Worm (Caenorhabditis elegans) whole organism, L3 larva: Measurements from ENCODE around the gene F41B4.2.
"Not testable (repeated sequence)": the region's sequence is repeated elsewhere in the genome, so short reads cannot be mapped to it uniquely, and the experiment has no call there.

Source experiments
- ZK546.5 ChIP-seq: sonication (generic microtip); optimal IDR thresholded peaks from 2 replicates; lab custom pipeline; 2017; ENCODE audit warnings: missing biosample characterization, missing genetic modification characterization
- aly-2 ChIP-seq: fragments of 150-350 bp; optimal IDR thresholded peaks from 2 replicates; lab custom pipeline; 2014; ENCODE audit warnings: missing biosample characterization, missing genetic modification characterization
- ama-1 ChIP-seq: fragments of 150-350 bp; optimal IDR thresholded peaks from 2 replicates; lab custom pipeline; 2018
- ceh-28 ChIP-seq: fragments of 150-350 bp; optimal IDR thresholded peaks from 2 replicates; lab custom pipeline; 2014; ENCODE audit warnings: missing biosample characterization, missing genetic modification reagents, missing genetic modification characterization
- ceh-82 ChIP-seq: fragments of 150-350 bp; optimal IDR thresholded peaks from 2 replicates; lab custom pipeline; 2014; ENCODE audit warnings: missing biosample characterization, missing genetic modification characterization
- daf-12 ChIP-seq: fragments of 150-350 bp; optimal IDR thresholded peaks from 2 replicates; lab custom pipeline; 2014; ENCODE audit warnings: missing biosample characterization, missing genetic modification reagents, missing genetic modification characterization
- egl-27 ChIP-seq: sonication (generic microtip); optimal IDR thresholded peaks from 4 replicates; lab custom pipeline; 2017; ENCODE audit warnings: missing biosample characterization, missing genetic modification reagents, missing genetic modification characterization
- egl-5 ChIP-seq: fragments of 150-350 bp; optimal IDR thresholded peaks from 2 replicates; lab custom pipeline; 2017; ENCODE audit warnings: missing biosample characterization, missing genetic modification reagents, missing genetic modification characterization, inconsistent platforms
- elt-1 ChIP-seq: fragments of 150-350 bp; optimal IDR thresholded peaks from 2 replicates; lab custom pipeline; 2014; ENCODE audit warnings: missing biosample characterization, missing genetic modification characterization
- elt-2 ChIP-seq: sonication (generic microtip); optimal IDR thresholded peaks from 2 replicates; lab custom pipeline; 2016; ENCODE audit warnings: missing genetic modification reagents, mild to moderate bottlenecking, missing genetic modification characterization, missing compliant biosample characterization
- eor-1 ChIP-seq, 2 experiments: fragments of 150-350 bp; optimal IDR thresholded peaks; 2 replicates each; lab custom pipeline; 2014 to 2018; ENCODE audit warnings: missing biosample characterization in 2 of 2, missing genetic modification characterization in 2 of 2
- fkh-10 ChIP-seq: sonication (generic microtip); optimal IDR thresholded peaks from 2 replicates; lab custom pipeline; 2017; ENCODE audit warnings: missing biosample characterization, missing genetic modification reagents, missing genetic modification characterization
- fos-1 ChIP-seq: fragments of 150-350 bp; optimal IDR thresholded peaks from 2 replicates; lab custom pipeline; 2014; ENCODE audit warnings: missing biosample characterization, missing genetic modification characterization
- hmg-11 ChIP-seq: sonication (generic microtip); optimal IDR thresholded peaks from 2 replicates; lab custom pipeline; 2016; ENCODE audit warnings: missing genetic modification characterization, missing compliant biosample characterization
- jun-1 ChIP-seq: fragments of 150-350 bp; optimal IDR thresholded peaks from 2 replicates; lab custom pipeline; 2014; ENCODE audit warnings: missing biosample characterization, missing genetic modification reagents, missing genetic modification characterization
- lin-15B ChIP-seq: fragments of 150-350 bp; optimal IDR thresholded peaks from 2 replicates; lab custom pipeline; 2014; ENCODE audit warnings: missing biosample characterization, missing genetic modification characterization
- lin-39 ChIP-seq: fragments of 150-350 bp; optimal IDR thresholded peaks from 2 replicates; lab custom pipeline; 2018; ENCODE audit warnings: missing biosample characterization, missing genetic modification reagents, missing genetic modification characterization
- lsy-12 ChIP-seq: sonication (generic microtip); optimal IDR thresholded peaks from 2 replicates; lab custom pipeline; 2016; ENCODE audit warnings: mild to moderate bottlenecking, missing genetic modification characterization, missing compliant biosample characterization
- mml-1 ChIP-seq: fragments of 150-350 bp; sonication (generic microtip); optimal IDR thresholded peaks from 3 replicates; lab custom pipeline; 2014; ENCODE audit warnings: missing biosample characterization, missing genetic modification characterization
- nhr-11 ChIP-seq: fragments of 150-350 bp; optimal IDR thresholded peaks from 2 replicates; lab custom pipeline; 2014; ENCODE audit warnings: missing biosample characterization, missing genetic modification characterization
- nhr-23 ChIP-seq: fragments of 150-350 bp; optimal IDR thresholded peaks from 2 replicates; lab custom pipeline; 2014; ENCODE audit warnings: missing biosample characterization, missing genetic modification reagents, missing genetic modification characterization
- nhr-25 ChIP-seq: sonication (generic microtip); optimal IDR thresholded peaks from 2 replicates; lab custom pipeline; 2017; ENCODE audit warnings: missing biosample characterization, missing genetic modification characterization
- nhr-28 ChIP-seq: fragments of 150-350 bp; optimal IDR thresholded peaks from 2 replicates; lab custom pipeline; 2014; ENCODE audit warnings: missing biosample characterization, missing genetic modification characterization
- nhr-43 ChIP-seq: sonication (generic microtip); optimal IDR thresholded peaks from 2 replicates; lab custom pipeline; 2016; ENCODE audit warnings: mild to moderate bottlenecking, missing genetic modification characterization, missing compliant biosample characterization; ENCODE audit not compliant: poor library complexity, severe bottlenecking
- nhr-67 ChIP-seq: fragments of 150-350 bp; optimal IDR thresholded peaks from 2 replicates; lab custom pipeline; 2014; ENCODE audit warnings: missing biosample characterization, missing genetic modification characterization
- nhr-77 ChIP-seq: fragments of 150-350 bp; optimal IDR thresholded peaks from 2 replicates; lab custom pipeline; 2014; ENCODE audit warnings: missing biosample characterization, missing genetic modification characterization
- pqm-1 ChIP-seq: fragments of 150-350 bp; optimal IDR thresholded peaks from 2 replicates; lab custom pipeline; 2017; ENCODE audit warnings: missing biosample characterization, missing genetic modification characterization, inconsistent platforms
- snpc-4 ChIP-seq: fragments of 150-350 bp; optimal IDR thresholded peaks from 2 replicates; lab custom pipeline; 2014; ENCODE audit warnings: missing biosample characterization, missing genetic modification characterization
- tbx-2 ChIP-seq: sonication (generic microtip); optimal IDR thresholded peaks from 2 replicates; lab custom pipeline; 2016; ENCODE audit warnings: mild to moderate bottlenecking, missing genetic modification characterization, missing compliant biosample characterization
- unc-39 ChIP-seq: sonication (generic microtip); optimal IDR thresholded peaks from 4 replicates; lab custom pipeline; 2017; ENCODE audit warnings: missing biosample characterization, missing genetic modification characterization
- unc-62 ChIP-seq: fragments of 150-350 bp; sonication (generic microtip); optimal IDR thresholded peaks from 4 replicates; lab custom pipeline; 2014; ENCODE audit warnings: missing biosample characterization, missing genetic modification reagents, missing genetic modification characterization
- zag-1 ChIP-seq: fragments of 150-350 bp; optimal IDR thresholded peaks from 2 replicates; lab custom pipeline; 2014; ENCODE audit warnings: missing biosample characterization, missing genetic modification characterization
- ztf-11 ChIP-seq: fragments of 150-350 bp; optimal IDR thresholded peaks from 2 replicates; lab custom pipeline; 2014; ENCODE audit warnings: missing biosample characterization, missing genetic modification characterization
- ztf-4 ChIP-seq: fragments of 150-350 bp; optimal IDR thresholded peaks from 2 replicates; lab custom pipeline; 2014; ENCODE audit warnings: missing biosample characterization, missing genetic modification characterization

Gene F41B4.2

ce11 chrX:6868669-6869068 is 33.6 kb upstream of the F41B4.2 start, which contains the start of gene C53B7.6:
C53B7.6 (minus strand) TSS chrX:6868769.
- not testable (repeated sequence) for TF ChIP-seq jun-1; ztf-4; fos-1 (tag; lab: Kevin White, UChicago)

- peak; percentile 9 for TF ChIP-seq ztf-4
- no peak for TF ChIP-seq egl-27 (tag; lab: Kevin White, UChicago)
- peak; percentile 58 for TF ChIP-seq hmg-11 (tag; lab: Kevin White, UChicago)
- TF ChIP-seq nhr-25 (tag; lab: Kevin White, UChicago): peak; percentile 59
- TF ChIP-seq unc-62 (GFP tag; lab: Kevin White, UChicago): no peak
- TF ChIP-seq lsy-12 (tag; lab: Kevin White, UChicago): peak; percentile 66
- TF ChIP-seq lin-39 (tag; lab: Kevin White, UChicago): peak; percentile 48
- no peak for TF ChIP-seq egl-5 (tag; lab: Kevin White, UChicago)
- peak; percentile 52 for TF ChIP-seq pqm-1
- peak; percentile 52 for TF ChIP-seq elt-2 (tag; lab: Kevin White, UChicago)
- no peak for TF ChIP-seq daf-12
- TF ChIP-seq ZK546.5 (tag; lab: Kevin White, UChicago): no peak
- peak; percentile 63 for TF ChIP-seq tbx-2 (tag; lab: Kevin White, UChicago)
- peak; percentile 17 for TF ChIP-seq nhr-23 (tag; lab: Kevin White, UChicago)
- no peak for TF ChIP-seq aly-2 (tag; lab: Kevin White, UChicago)
- peak; percentile 79 for TF ChIP-seq nhr-43 (tag; lab: Kevin White, UChicago)
Observed at ce11 chrX:6867707-6868106, 32.6 kb upstream of the F41B4.2 start.

- TF ChIP-seq lin-15B (tag; lab: Kevin White, UChicago) (no peak), eor-1 (tag; optimal IDR thresholded peaks at IDR 0.05; lab: Kevin White, UChicago) (no peak), snpc-4 (tag; lab: Kevin White, UChicago) (no peak), mml-1 (tag; lab: Kevin White, UChicago) (no peak), jun-1 (no peak)
Observed at ce11 chrX:6866900-6867299, 31.8 kb upstream of the F41B4.2 start.

- no peak for TF ChIP-seq jun-1
- no peak for TF ChIP-seq lsy-12 (tag; lab: Kevin White, UChicago)
- no peak for TF ChIP-seq eor-1 (tag; optimal IDR thresholded peaks at IDR 0.05; lab: Kevin White, UChicago)
- no peak for TF ChIP-seq ceh-28 (tag; lab: Kevin White, UChicago)
- TF ChIP-seq nhr-67 (tag; lab: Kevin White, UChicago): no peak
- TF ChIP-seq nhr-28 (tag; lab: Kevin White, UChicago): no peak
- no peak for TF ChIP-seq nhr-43 (tag; lab: Kevin White, UChicago)
- TF ChIP-seq fkh-10: no peak
- TF ChIP-seq elt-1 (tag; lab: Kevin White, UChicago): no peak
- no peak for TF ChIP-seq ztf-11
- TF ChIP-seq aly-2 (tag; lab: Kevin White, UChicago): no peak
- TF ChIP-seq unc-39 (tag; lab: Kevin White, UChicago): no peak
- no peak for TF ChIP-seq daf-12
- TF ChIP-seq, all 47 proteins: peak for 0
Observed at ce11 chrX:6865839-6866238, 30.8 kb upstream of the F41B4.2 start, which contains the start of gene odr-10. odr-10 (minus strand) TSS chrX:6865939.

- TF ChIP-seq egl-5 (tag; lab: Kevin White, UChicago): no peak
- no peak for TF ChIP-seq lsy-12 (tag; lab: Kevin White, UChicago)
- no peak for TF ChIP-seq nhr-43 (tag; lab: Kevin White, UChicago)
- TF ChIP-seq ceh-82 (tag; lab: Kevin White, UChicago): no peak
- no peak for TF ChIP-seq nhr-11 (tag; lab: Kevin White, UChicago)
- TF ChIP-seq nhr-77 (tag; lab: Kevin White, UChicago): no peak
- no peak for TF ChIP-seq mml-1 (tag; lab: Kevin White, UChicago)
- no peak for TF ChIP-seq zag-1 (tag; lab: Kevin White, UChicago)
- no peak for TF ChIP-seq nhr-23 (tag; lab: Kevin White, UChicago)
- no peak for TF ChIP-seq snpc-4 (tag; lab: Kevin White, UChicago)
- no peak for TF ChIP-seq ZK546.5 (tag; lab: Kevin White, UChicago)
- TF ChIP-seq ama-1 (lab: Kevin White, UChicago): no peak
- TF ChIP-seq, all 47 proteins: peak for 0
Observed at ce11 chrX:6863032-6863431, 28.0 kb upstream of the F41B4.2 start, which contains the start of gene nep-4. nep-4 (minus strand) TSS chrX:6863424.
